Worm (Caenorhabditis elegans) whole organism, mixed stage, embryonic: ENCODE data around the gene F59E11.7.

Experiments used
- drap-1 ChIP-seq: fragments of 200-800 bp; sonication (Bioruptor generic); optimal IDR thresholded peaks from 3 replicates; lab custom pipeline; 2018; ENCODE audit warnings: mild to moderate bottlenecking, missing genetic modification characterization, missing compliant biosample characterization
- elt-1 ChIP-seq: sonication (generic microtip); optimal IDR thresholded peaks from 2 replicates; lab custom pipeline; 2017; ENCODE audit warnings: missing genetic modification characterization, mild to moderate bottlenecking, missing compliant biosample characterization, antibody characterized with exemption, moderate library complexity, borderline replicate concordance; ENCODE audit not compliant: insufficient read depth
- lsy-2 ChIP-seq: fragments of 150-350 bp; optimal IDR thresholded peaks from 2 replicates; lab custom pipeline; 2014; ENCODE audit warnings: missing biosample characterization, missing genetic modification characterization
- mab-5 ChIP-seq: fragments of 150-350 bp; optimal IDR thresholded peaks from 2 replicates; lab custom pipeline; 2014; ENCODE audit warnings: missing biosample characterization, missing genetic modification characterization
- mls-2 ChIP-seq: sonication (generic microtip); optimal IDR thresholded peaks from 2 replicates; lab custom pipeline; 2016; ENCODE audit warnings: mild to moderate bottlenecking, missing genetic modification characterization, moderate library complexity, missing compliant biosample characterization
- nhr-12 ChIP-seq: fragments of 150-350 bp; optimal IDR thresholded peaks from 2 replicates; lab custom pipeline; 2014; ENCODE audit warnings: missing biosample characterization, missing genetic modification characterization
- nhr-237 ChIP-seq: fragments of 150-350 bp; optimal IDR thresholded peaks from 2 replicates; lab custom pipeline; 2014; ENCODE audit warnings: missing biosample characterization, missing genetic modification characterization
- nhr-28 ChIP-seq: fragments of 150-350 bp; optimal IDR thresholded peaks from 2 replicates; lab custom pipeline; 2014; ENCODE audit warnings: missing biosample characterization, missing genetic modification characterization
- nhr-76 ChIP-seq: sonication (generic microtip); optimal IDR thresholded peaks from 2 replicates; lab custom pipeline; 2017; ENCODE audit warnings: missing biosample characterization, missing genetic modification characterization
- pha-4 ChIP-seq: fragments of 150-350 bp; optimal IDR thresholded peaks from 2 replicates; lab custom pipeline; 2018; ENCODE audit warnings: missing biosample characterization, missing genetic modification reagents, missing genetic modification characterization
- sptf-1 ChIP-seq: sonication (generic microtip); optimal IDR thresholded peaks from 2 replicates; lab custom pipeline; 2017; ENCODE audit warnings: mild to moderate bottlenecking, missing genetic modification characterization, moderate library complexity, missing compliant biosample characterization
- unc-39 ChIP-seq: fragments of 150-350 bp; optimal IDR thresholded peaks from 2 replicates; lab custom pipeline; 2014; ENCODE audit warnings: missing biosample characterization, missing genetic modification characterization
- ztf-11 ChIP-seq: fragments of 150-350 bp; optimal IDR thresholded peaks from 2 replicates; lab custom pipeline; 2014; ENCODE audit warnings: missing biosample characterization, missing genetic modification characterization

DNA sequence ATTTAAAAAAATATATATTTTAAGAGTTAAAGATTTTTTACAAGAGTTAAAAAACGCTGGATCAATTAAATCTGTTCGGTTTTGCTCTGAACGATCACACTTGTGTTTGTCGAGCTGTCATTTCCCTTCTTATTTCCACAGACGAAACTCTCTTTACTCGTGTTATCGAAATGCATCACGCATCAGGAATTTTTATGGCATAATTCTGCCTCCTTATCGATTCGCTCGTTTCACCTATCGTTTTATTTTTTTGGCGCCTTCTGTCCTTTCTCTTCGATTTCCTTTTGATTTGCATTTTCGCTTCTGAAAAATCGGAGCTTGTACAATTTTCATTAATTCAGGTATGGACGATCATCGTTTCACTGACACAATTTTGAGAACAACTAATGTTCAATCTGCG lies 41.7 kb upstream of the F59E11.7 start:
- TF ChIP-seq mls-2 (tag; lab: Kevin White, UChicago) (no peak), ztf-11 (tag; lab: Kevin White, UChicago) (no peak), lsy-2 (tag; lab: Kevin White, UChicago) (no peak), pha-4 (tag; lab: Kevin White, UChicago) (no peak), mab-5 (tag; lab: Kevin White, UChicago) (no peak), nhr-76 (tag; lab: Kevin White, UChicago) (no peak), nhr-28 (tag; lab: Kevin White, UChicago) (no peak), sptf-1 (tag; lab: Kevin White, UChicago) (no peak), elt-1 (tag; lab: Kevin White, UChicago) (no peak), nhr-12 (tag; lab: Kevin White, UChicago) (no peak), drap-1 (GFP tag; lab: Kevin White, UChicago) (no peak), nhr-237 (tag; lab: Kevin White, UChicago) (no peak), unc-39 (no peak)
